Fruit fly (Drosophila melanogaster): ENCODE data around the gene mex1.
A peak's percentile ranks its signal among the peaks of the same experiment; 100 is the strongest.

mex1 gene

DNA sequence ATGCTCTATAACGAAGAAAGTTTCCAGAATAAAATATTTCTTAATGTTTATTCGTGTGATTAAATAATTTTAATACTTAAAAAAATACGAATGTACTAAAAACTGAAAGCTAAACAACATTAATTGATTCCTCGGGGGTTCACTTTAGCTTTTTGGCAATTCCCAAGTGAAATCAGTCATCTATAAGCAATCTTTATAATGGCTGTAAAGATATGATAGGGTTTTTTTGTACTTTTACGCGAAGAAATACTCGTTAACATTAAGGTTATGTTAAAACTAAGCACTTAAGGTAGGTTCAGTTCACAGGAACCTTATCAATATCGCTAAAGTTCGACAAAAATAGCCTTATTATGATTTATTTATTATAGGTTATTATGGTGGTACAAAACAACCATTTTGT lies 528 bp upstream of the mex1 start:
- no peak for TF ChIP-seq CG13204 (GFP tag; optimal IDR thresholded peaks at IDR 0.05)
- no peak for TF ChIP-seq CG4496 (GFP tag; IDR thresholded peaks at IDR 0.05)
- no peak for TF ChIP-seq CG14655 (GFP tag; optimal IDR thresholded peaks at IDR 0.05)
- TF ChIP-seq CG15710 (tag; optimal IDR thresholded peaks at IDR 0.05), result no peak
- TF ChIP-seq gl (tag; optimal IDR thresholded peaks at IDR 0.05), result no peak
- no peak for TF ChIP-seq Pif1A (GFP tag; optimal IDR thresholded peaks at IDR 0.05)
- TF ChIP-seq fd96Ca (GFP tag; IDR thresholded peaks at IDR 0.05), result no peak
- TF ChIP-seq Pif1B (GFP tag; optimal IDR thresholded peaks at IDR 0.05), result no peak
- no peak for TF ChIP-seq CG34367 (tag; optimal IDR thresholded peaks at IDR 0.05)
- no peak for TF ChIP-seq rn (GFP tag; IDR thresholded peaks at IDR 0.05)
- TF ChIP-seq EcR (GFP tag; optimal IDR thresholded peaks at IDR 0.05), result no peak
- TF ChIP-seq CG32121 (GFP tag; IDR thresholded peaks at IDR 0.05), result no peak
- no peak for TF ChIP-seq Snoo (tag; optimal IDR thresholded peaks at IDR 0.05)
- no peak for TF ChIP-seq CG8159 (tag; optimal IDR thresholded peaks at IDR 0.05)
- no peak for TF ChIP-seq CG8301 (tag; optimal IDR thresholded peaks at IDR 0.05)
- TF ChIP-seq CG12605 (GFP tag; IDR thresholded peaks at IDR 0.05), result no peak
- no peak for TF ChIP-seq CG10348 (GFP tag; IDR thresholded peaks at IDR 0.05)

dm6 chr3L:15518344-15518743 lies 1.0 kb downstream of the mex1 start:
- no peak for TF ChIP-seq gl (tag; optimal IDR thresholded peaks at IDR 0.05)

dm6 chr3L:15517508-15517907 lies 1.9 kb downstream of the mex1 start:
- TF ChIP-seq CG4496 (GFP tag; IDR thresholded peaks at IDR 0.05), result no peak
- no peak for TF ChIP-seq gl (tag; optimal IDR thresholded peaks at IDR 0.05)
- TF ChIP-seq CG32121 (GFP tag; IDR thresholded peaks at IDR 0.05), result no peak
- no peak for TF ChIP-seq Snoo (tag; optimal IDR thresholded peaks at IDR 0.05)
- TF ChIP-seq CG14655 (GFP tag; optimal IDR thresholded peaks at IDR 0.05), result no peak
- no peak for TF ChIP-seq Pif1B (GFP tag; optimal IDR thresholded peaks at IDR 0.05)
- no peak for TF ChIP-seq CG13204 (GFP tag; optimal IDR thresholded peaks at IDR 0.05)
- no peak for TF ChIP-seq CG17806 (tag; optimal IDR thresholded peaks at IDR 0.05)

dm6 chr3L:15516956-15517355 lies 2.4 kb downstream of the mex1 start, which contains the start of gene CG13454:
TSS of gene CG13454 (minus strand) at chr3L:15517056.
- TF ChIP-seq CG12605 (GFP tag; IDR thresholded peaks at IDR 0.05) (no peak), CG15710 (tag; optimal IDR thresholded peaks at IDR 0.05) (no peak)

dm6 chr3L:15516440-15516839 lies 3.0 kb downstream of the mex1 start:
- no peak for TF ChIP-seq CG14655 (GFP tag; optimal IDR thresholded peaks at IDR 0.05)
- TF ChIP-seq CG32121 (GFP tag; IDR thresholded peaks at IDR 0.05), result no peak
- no peak for TF ChIP-seq CG9948 (tag; optimal IDR thresholded peaks at IDR 0.05)
- TF ChIP-seq CG34367 (tag; optimal IDR thresholded peaks at IDR 0.05), result no peak
- no peak for TF ChIP-seq Pif1A (GFP tag; optimal IDR thresholded peaks at IDR 0.05)
- TF ChIP-seq EcR (GFP tag; optimal IDR thresholded peaks at IDR 0.05), result peak; percentile 53

dm6 chr3L:15514814-15515495 lies 4.4 kb downstream of the mex1 start:
- TF ChIP-seq CG32121 (GFP tag; IDR thresholded peaks at IDR 0.05) (0 out of 2 replicates have a peak, but pooled peaks have one; percentile 8), CG17806 (tag; optimal IDR thresholded peaks at IDR 0.05) (no peak), EcR (GFP tag; optimal IDR thresholded peaks at IDR 0.05) (no peak), CG34367 (tag; optimal IDR thresholded peaks at IDR 0.05) (no peak)

DNA sequence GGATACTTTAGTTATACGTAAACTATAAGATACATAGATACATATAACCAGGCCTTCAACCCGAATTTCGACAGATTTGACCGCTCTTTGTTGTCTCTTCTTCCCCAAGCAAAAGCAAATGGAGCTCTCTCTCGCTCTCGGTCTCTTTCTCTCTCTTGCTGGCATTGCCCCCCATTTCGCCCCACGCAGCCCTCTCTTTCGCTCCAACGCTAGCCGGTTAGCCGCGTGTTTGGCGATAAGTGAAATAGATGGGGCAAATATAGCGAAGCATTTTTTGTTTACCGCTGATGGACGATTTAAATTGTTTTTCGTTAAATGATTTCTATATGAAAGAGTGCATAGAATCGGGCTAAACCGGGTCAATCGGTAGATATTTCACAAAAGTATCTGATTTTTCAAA lies 5.0 kb downstream of the mex1 start:
- TF ChIP-seq Snoo (tag; optimal IDR thresholded peaks at IDR 0.05), result no peak
- no peak for TF ChIP-seq rn (GFP tag; IDR thresholded peaks at IDR 0.05)
- peak; percentile 60 for TF ChIP-seq CG12605 (GFP tag; IDR thresholded peaks at IDR 0.05)
- no peak for TF ChIP-seq CG10348 (GFP tag; IDR thresholded peaks at IDR 0.05)
- TF ChIP-seq CG8301 (tag; optimal IDR thresholded peaks at IDR 0.05), result no peak
- no peak for TF ChIP-seq CG9948 (tag; optimal IDR thresholded peaks at IDR 0.05)
- TF ChIP-seq CG32121 (GFP tag; IDR thresholded peaks at IDR 0.05), result peak; percentile 43; the same call in 1 of the 2 replicates
- TF ChIP-seq EcR (GFP tag; optimal IDR thresholded peaks at IDR 0.05), result peak; percentile 83
- TF ChIP-seq Ets98B (GFP tag; IDR thresholded peaks at IDR 0.05), result no peak; the same call in 1 of the 2 replicates
- no peak for TF ChIP-seq CG13204 (GFP tag; optimal IDR thresholded peaks at IDR 0.05)

DNA sequence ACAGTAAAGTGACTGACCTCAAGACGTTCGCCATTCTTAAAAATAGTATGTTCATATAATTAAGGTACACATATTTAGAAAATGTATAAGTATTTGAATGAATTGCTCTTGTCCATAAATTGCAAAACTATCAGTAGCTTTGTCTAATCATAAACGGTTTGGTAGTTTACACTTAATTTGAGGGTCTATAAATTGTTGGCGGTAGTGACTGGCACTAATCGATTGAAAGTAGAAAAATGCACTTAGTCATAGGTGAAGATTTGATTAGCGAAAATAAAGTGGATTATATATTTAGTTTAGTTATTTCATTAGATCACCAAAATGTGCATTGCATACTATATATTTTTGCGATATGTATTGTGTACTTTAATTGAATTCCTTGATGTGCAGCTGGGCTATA lies 5.7 kb downstream of the mex1 start:
- TF ChIP-seq CG15710 (tag; optimal IDR thresholded peaks at IDR 0.05) (no peak), CG12605 (GFP tag; IDR thresholded peaks at IDR 0.05) (no peak), Snoo (tag; optimal IDR thresholded peaks at IDR 0.05) (no peak), CG32121 (GFP tag; IDR thresholded peaks at IDR 0.05) (no peak), D1 (tag; optimal IDR thresholded peaks at IDR 0.05) (no peak), CG17806 (tag; optimal IDR thresholded peaks at IDR 0.05) (no peak), CG13204 (GFP tag; optimal IDR thresholded peaks at IDR 0.05) (no peak), gl (tag; optimal IDR thresholded peaks at IDR 0.05) (no peak), fd96Ca (GFP tag; IDR thresholded peaks at IDR 0.05) (no peak), CG34367 (tag; optimal IDR thresholded peaks at IDR 0.05) (no peak), Pif1B (GFP tag; optimal IDR thresholded peaks at IDR 0.05) (no peak)

All from whole organism, pupa.